Fruit fly (Drosophila melanogaster) whole organism: ENCODE data around the gene CG4957.

Experiments
- CG8478 ChIP-seq: fragments of >200 bp; optimal IDR thresholded peaks from 2 replicates; lab custom pipeline; 2018; ENCODE audit warnings: inconsistent platforms
- pan ChIP-seq: fragments of >200 bp; optimal IDR thresholded peaks from 2 replicates; lab custom pipeline; 2017
- usp ChIP-seq: fragments of >200 bp; optimal IDR thresholded peaks from 2 replicates; lab custom pipeline; 2017; ENCODE audit warnings: missing biosample characterization, missing genetic modification characterization, mixed read lengths

dm6 chr2L:10277362-10277761 is 8.7 kb downstream of the CG4957 start:
- no peak for TF ChIP-seq CG8478 (lab: Kevin White, UChicago)
- TF ChIP-seq usp = no peak
- no peak for TF ChIP-seq pan (lab: Kevin White, UChicago)
